Worm (Caenorhabditis elegans): ENCODE measurements around the gene grl-14.

DNA sequence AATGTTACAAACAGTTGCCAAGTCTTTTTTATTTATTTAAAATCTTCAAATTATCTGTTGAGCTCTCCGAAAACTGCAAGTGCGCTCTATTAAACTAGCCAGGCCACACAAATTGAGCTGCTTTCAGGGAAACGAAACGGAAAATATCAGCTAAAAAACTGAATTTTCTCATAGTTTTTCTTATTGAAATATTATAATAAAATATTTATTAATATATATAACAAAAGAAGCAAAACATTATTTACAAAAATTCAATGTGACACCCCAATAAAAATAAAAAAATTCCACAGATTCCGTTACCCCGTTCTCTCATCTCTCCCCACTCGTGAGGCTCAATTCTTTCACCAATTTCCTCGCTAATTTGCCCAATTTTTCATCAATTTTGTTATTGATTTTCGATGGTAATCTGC, 7.2 kb downstream of the grl-14 start:
- TF ChIP-seq tbx-2 (tag; optimal IDR thresholded peaks at IDR 0.05), result peak; percentile 34
- no peak for TF ChIP-seq C34B4.2 (tag; optimal IDR thresholded peaks at IDR 0.05)
- TF ChIP-seq fkh-8 (tag; optimal IDR thresholded peaks at IDR 0.05), result peak; percentile 40
- TF ChIP-seq nhr-11 (tag; optimal IDR thresholded peaks at IDR 0.05), result no peak
- no peak for TF ChIP-seq snpc-4 (tag; optimal IDR thresholded peaks at IDR 0.05)
- TF ChIP-seq lin-15B (tag; optimal IDR thresholded peaks at IDR 0.05), result no peak
- no peak for TF ChIP-seq nhr-12 (tag; optimal IDR thresholded peaks at IDR 0.05)
- no peak for TF ChIP-seq lin-13 (GFP tag; optimal IDR thresholded peaks at IDR 0.05)
- TF ChIP-seq vab-15 (tag; optimal IDR thresholded peaks at IDR 0.05), result no peak
- no peak for TF ChIP-seq skn-1 (tag; optimal IDR thresholded peaks at IDR 0.05)
- no peak for TF ChIP-seq alr-1 (tag; optimal IDR thresholded peaks at IDR 0.05; ENCODE audit: borderline replicate concordance)

All from whole organism, L1 larva.